Fruit fly (Drosophila melanogaster) ovary, adult (tissue): Measurements from ENCODE around the gene CG1463.
A peak's percentile ranks its signal among the peaks of the same experiment; 100 is the strongest.

ENCODE experiments used
- CG17801 ChIP-seq: fragments of 200-800 bp; optimal IDR thresholded peaks from 2 replicates; lab custom pipeline; 2019; ENCODE audit warnings: missing biosample characterization, mild to moderate bottlenecking, missing genetic modification characterization, moderate library complexity; ENCODE audit not compliant: partially characterized antibody

CG1463 gene

dm6 chrX:12611536-12612458, at the start of gene CG1463, which contains the start of gene Fpgs1:
Gene CG1463 (minus strand): TSS chrX:12611667.
Gene Fpgs1 (plus strand): TSS chrX:12611867.
- TF ChIP-seq CG17801 (GFP tag; lab: Kevin White, UChicago): peak; percentile 58

- TF ChIP-seq CG17801 (GFP tag; lab: Kevin White, UChicago): peak; percentile 72
Observed at dm6 chrX:12660030-12660630, 48.7 kb upstream of the CG1463 start.

dm6 chrX:12658999-12659560, 47.6 kb upstream of the CG1463 start, which contains the start of gene Tis11:
Gene Tis11 (plus strand): TSS chrX:12659415.
- peak; percentile 40 for TF ChIP-seq CG17801 (GFP tag; lab: Kevin White, UChicago)

- peak; percentile 38 for TF ChIP-seq CG17801 (GFP tag; lab: Kevin White, UChicago)
Observed at dm6 chrX:12658400-12658998, 47.0 kb upstream of the CG1463 start.

- peak; percentile 62 for TF ChIP-seq CG17801 (GFP tag; lab: Kevin White, UChicago)
Observed at dm6 chrX:12654288-12654729, 42.8 kb upstream of the CG1463 start.

dm6 chrX:12653574-12653973, 42.1 kb upstream of the CG1463 start, which contains the start of gene CkIalpha:
Gene CkIalpha (plus strand): TSS chrX:12653626.
- TF ChIP-seq CG17801 (GFP tag; lab: Kevin White, UChicago): peak; percentile 45

dm6 chrX:12651613-12652012, 40.1 kb upstream of the CG1463 start:
- TF ChIP-seq CG17801 (GFP tag; lab: Kevin White, UChicago): no peak

dm6 chrX:12645361-12645760, 33.9 kb upstream of the CG1463 start:
- TF ChIP-seq CG17801 (GFP tag; lab: Kevin White, UChicago): no peak

dm6 chrX:12633992-12634391, 22.5 kb upstream of the CG1463 start:
- TF ChIP-seq CG17801 (GFP tag; lab: Kevin White, UChicago): no peak

- no peak for TF ChIP-seq CG17801 (GFP tag; lab: Kevin White, UChicago)
Observed at dm6 chrX:12633204-12633603, 21.7 kb upstream of the CG1463 start.

dm6 chrX:12632157-12632422, 20.6 kb upstream of the CG1463 start:
- no peak for TF ChIP-seq CG17801 (GFP tag; lab: Kevin White, UChicago)

- TF ChIP-seq CG17801 (GFP tag; lab: Kevin White, UChicago): peak; percentile 27
Observed at dm6 chrX:12631317-12632156, 20.1 kb upstream of the CG1463 start, which contains the start of gene Tomosyn. Gene Tomosyn (plus strand): TSS chrX:12631605.

- peak; percentile 94 for TF ChIP-seq CG17801 (GFP tag; lab: Kevin White, UChicago)
Observed at dm6 chrX:12629564-12629963, 18.1 kb upstream of the CG1463 start, which contains the start of the genes Aven and CG2540. Gene Aven (minus strand): TSS chrX:12629640. Gene CG2540 (plus strand): TSS chrX:12629878.
